Fruit fly (Drosophila melanogaster) whole organism, pupa: ENCODE results near the gene CG31915.

Source experiments
- CG10348 ChIP-seq: fragments of 200-800 bp; sonication (Bioruptor generic); IDR thresholded peaks from 2 replicates; pipeline ENCODE4 v1.3.6; 2022; ENCODE audit warnings: missing biosample characterization, missing genetic modification characterization
- CG12605 ChIP-seq: fragments of 200-800 bp; sonication (Bioruptor generic); IDR thresholded peaks from 2 replicates; pipeline ENCODE4 v1.3.6; 2022; ENCODE audit warnings: missing biosample characterization, missing genetic modification characterization
- CG13204 ChIP-seq: fragments of 200-800 bp; sonication (Bioruptor generic); optimal IDR thresholded peaks from 2 replicates; lab custom pipeline; 2018; ENCODE audit warnings: missing biosample characterization, mild to moderate bottlenecking, missing genetic modification characterization, moderate library complexity
- CG14655 ChIP-seq: fragments of 200-800 bp; sonication (Bioruptor generic); optimal IDR thresholded peaks from 3 replicates; lab custom pipeline; 2017; ENCODE audit warnings: mild to moderate bottlenecking, missing biosample characterization, missing genetic modification reagents, missing genetic modification characterization
- CG15710 ChIP-seq: fragments of 200-800 bp; sonication (Bioruptor generic); optimal IDR thresholded peaks from 2 replicates; lab custom pipeline; 2018; ENCODE audit warnings: missing biosample characterization, mild to moderate bottlenecking, missing genetic modification characterization, moderate library complexity
- CG17806 ChIP-seq: fragments of 200-800 bp; sonication (Bioruptor generic); optimal IDR thresholded peaks from 2 replicates; lab custom pipeline; 2018; ENCODE audit warnings: missing biosample characterization, mild to moderate bottlenecking, missing genetic modification characterization, moderate library complexity
- CG32121 ChIP-seq: fragments of 200-800 bp; sonication (Bioruptor generic); IDR thresholded peaks from 2 replicates; pipeline ENCODE4 v1.3.6; 2022; ENCODE audit warnings: missing biosample characterization, missing genetic modification characterization
- CG34367 ChIP-seq: fragments of 200-800 bp; sonication (Bioruptor generic); optimal IDR thresholded peaks from 2 replicates; lab custom pipeline; 2018; ENCODE audit warnings: missing biosample characterization, mild to moderate bottlenecking, missing genetic modification characterization
- CG4496 ChIP-seq: fragments of 200-800 bp; sonication (Bioruptor generic); IDR thresholded peaks from 3 replicates; pipeline ENCODE4 v1.3.6; 2022; ENCODE audit warnings: missing biosample characterization, missing genetic modification characterization
- CG8159 ChIP-seq: fragments of 200-800 bp; sonication (Bioruptor generic); optimal IDR thresholded peaks from 3 replicates; lab custom pipeline; 2018; ENCODE audit warnings: missing biosample characterization, mild to moderate bottlenecking, missing genetic modification characterization, moderate library complexity
- CG8301 ChIP-seq: fragments of 200-800 bp; sonication (Bioruptor generic); optimal IDR thresholded peaks from 2 replicates; lab custom pipeline; 2018; ENCODE audit warnings: missing biosample characterization, mild to moderate bottlenecking, missing genetic modification characterization
- CG9948 ChIP-seq: fragments of 200-800 bp; sonication (Bioruptor generic); optimal IDR thresholded peaks from 2 replicates; lab custom pipeline; 2018; ENCODE audit warnings: missing biosample characterization, mild to moderate bottlenecking, missing genetic modification characterization, moderate library complexity
- D1 ChIP-seq: fragments of 200-800 bp; sonication (Bioruptor generic); optimal IDR thresholded peaks from 2 replicates; lab custom pipeline; 2018; ENCODE audit warnings: missing biosample characterization, mild to moderate bottlenecking, missing genetic modification characterization, moderate library complexity
- EcR ChIP-seq: fragments of 200-800 bp; sonication (Bioruptor generic); optimal IDR thresholded peaks from 3 replicates; lab custom pipeline; 2019; ENCODE audit warnings: missing biosample characterization, missing genetic modification characterization, mild to moderate bottlenecking, moderate library complexity, missing genetic modification reagents
- Ets98B ChIP-seq: fragments of 200-800 bp; sonication (Bioruptor generic); IDR thresholded peaks from 2 replicates; pipeline ENCODE4 v1.3.6; 2022; ENCODE audit warnings: missing biosample characterization, missing genetic modification characterization
- Pif1A ChIP-seq: fragments of 200-800 bp; sonication (Bioruptor generic); optimal IDR thresholded peaks from 3 replicates; lab custom pipeline; 2016; ENCODE audit warnings: missing biosample characterization, missing genetic modification characterization
- Pif1B ChIP-seq: fragments of 200-800 bp; sonication (Bioruptor generic); optimal IDR thresholded peaks from 3 replicates; lab custom pipeline; 2016; ENCODE audit warnings: missing biosample characterization, missing genetic modification characterization
- Snoo ChIP-seq: fragments of 200-800 bp; sonication (Bioruptor generic); optimal IDR thresholded peaks from 3 replicates; lab custom pipeline; 2017; ENCODE audit warnings: missing biosample characterization, mild to moderate bottlenecking, missing genetic modification characterization, inconsistent platforms
- fd96Ca ChIP-seq: fragments of 200-800 bp; sonication (Bioruptor generic); IDR thresholded peaks from 3 replicates; pipeline ENCODE4 v1.3.6; 2022; ENCODE audit warnings: missing biosample characterization, missing genetic modification characterization
- gl ChIP-seq: fragments of 200-800 bp; sonication (Bioruptor generic); optimal IDR thresholded peaks from 2 replicates; lab custom pipeline; 2018; ENCODE audit warnings: missing biosample characterization, mild to moderate bottlenecking, missing genetic modification characterization
- rn ChIP-seq: fragments of 200-800 bp; sonication (Bioruptor generic); IDR thresholded peaks from 2 replicates; pipeline ENCODE4 v1.3.6; 2022; ENCODE audit warnings: missing biosample characterization, missing genetic modification characterization

CG31915 gene

DNA sequence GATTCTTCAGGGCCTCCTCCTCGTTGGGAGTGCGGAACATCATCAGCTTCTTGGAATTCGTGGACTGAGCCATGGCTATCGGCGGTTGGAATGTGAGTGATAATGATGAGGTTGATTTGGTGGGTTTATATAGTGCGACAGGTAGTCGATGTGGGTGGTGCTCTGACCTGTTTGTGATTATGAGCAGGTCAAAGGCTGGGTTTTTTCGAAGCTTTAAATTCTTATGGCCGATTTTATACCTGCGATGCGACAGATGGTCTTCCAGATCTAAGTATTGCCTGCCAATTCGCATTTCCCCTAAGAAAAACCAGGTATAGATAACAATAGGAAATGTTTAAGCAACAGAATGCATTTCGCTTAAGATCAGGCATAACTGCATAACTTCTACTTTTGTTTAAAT is 22.8 kb downstream of the CG31915 start, which contains the start of gene CG14014:
CG14014 (minus strand) TSS at position 101 of the 400 bp plus-strand sequence.
- TF ChIP-seq CG32121 (GFP tag; lab: Robert Waterston, UW) (no peak), CG13204 (GFP tag; lab: Kevin White, UChicago) (no peak), Snoo (tag; lab: Kevin White, UChicago) (no peak), CG10348 (GFP tag; lab: Robert Waterston, UW) (no peak), Ets98B (GFP tag; lab: Robert Waterston, UW) (no peak), CG17806 (no peak), CG8159 (tag; lab: Kevin White, UChicago) (no peak), CG9948 (tag; lab: Kevin White, UChicago) (no peak), Pif1B (GFP tag; lab: Kevin White, UChicago) (no peak), CG4496 (GFP tag; lab: Robert Waterston, UW) (no peak), rn (GFP tag; lab: Robert Waterston, UW) (no peak), CG34367 (no peak), D1 (tag; lab: Kevin White, UChicago) (no peak), fd96Ca (GFP tag; lab: Robert Waterston, UW) (no peak), CG8301 (tag; lab: Kevin White, UChicago) (no peak), CG14655 (GFP tag; lab: Kevin White, UChicago) (no peak), CG12605 (GFP tag; lab: Robert Waterston, UW) (no peak)

DNA sequence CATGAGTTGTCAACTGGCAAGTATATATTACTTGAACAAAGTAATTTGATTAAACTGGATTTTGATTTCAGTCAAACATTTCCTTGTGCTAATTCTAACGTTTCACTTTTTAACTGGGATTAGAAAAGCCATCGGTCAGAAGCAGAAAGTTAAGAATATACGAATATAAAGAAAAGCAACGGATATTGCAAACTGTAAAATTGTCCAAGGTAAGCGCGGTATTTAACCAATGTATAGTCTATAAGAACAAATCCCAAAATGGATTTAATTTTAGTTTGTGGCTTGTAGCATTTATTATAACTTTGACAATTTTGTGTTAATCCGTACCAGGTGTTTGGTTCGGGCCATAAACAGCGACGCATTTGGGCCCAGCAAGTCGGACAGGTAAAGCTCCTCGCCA is 23.6 kb downstream of the CG31915 start, which contains the start of gene CG18269:
CG18269 (plus strand) TSS at position 301 of the 400 bp plus-strand sequence.
- no peak for TF ChIP-seq D1 (tag; lab: Kevin White, UChicago)
- no peak for TF ChIP-seq fd96Ca (GFP tag; lab: Robert Waterston, UW)
- TF ChIP-seq CG4496 (GFP tag; lab: Robert Waterston, UW): no peak
- TF ChIP-seq CG13204 (GFP tag; lab: Kevin White, UChicago): no peak
- no peak for TF ChIP-seq CG10348 (GFP tag; lab: Robert Waterston, UW)
- TF ChIP-seq Pif1B (GFP tag; lab: Kevin White, UChicago): no peak
- TF ChIP-seq CG17806: no peak
- TF ChIP-seq CG34367: no peak
- no peak for TF ChIP-seq CG9948 (tag; lab: Kevin White, UChicago)
- no peak for TF ChIP-seq Snoo (tag; lab: Kevin White, UChicago)
- TF ChIP-seq CG8301 (tag; lab: Kevin White, UChicago): no peak
- TF ChIP-seq CG32121 (GFP tag; lab: Robert Waterston, UW): no peak
- no peak for TF ChIP-seq gl (tag; lab: Kevin White, UChicago)
- TF ChIP-seq Pif1A (GFP tag; lab: Kevin White, UChicago): no peak
- no peak for TF ChIP-seq Ets98B (GFP tag; lab: Robert Waterston, UW)
- TF ChIP-seq rn (GFP tag; lab: Robert Waterston, UW): no peak

DNA sequence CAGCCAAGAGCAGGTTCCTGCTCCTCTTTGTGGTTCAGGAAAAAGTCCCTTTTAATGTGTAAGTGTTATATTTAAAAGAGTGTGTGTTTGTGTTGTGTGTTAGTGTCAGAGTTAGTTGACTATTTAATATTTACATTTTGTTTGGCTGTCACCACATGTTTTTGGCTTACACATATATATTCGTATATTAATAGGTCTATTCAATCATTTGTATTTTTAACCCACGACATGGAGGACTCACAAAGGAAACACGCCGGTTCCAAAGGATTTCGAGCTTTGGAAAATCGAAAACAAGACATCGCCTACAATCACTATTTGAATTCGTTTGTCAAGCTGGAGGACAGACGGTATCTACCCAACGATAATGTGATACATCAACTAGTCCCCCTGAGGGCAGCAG is 25.8 kb downstream of the CG31915 start, which contains the start of the genes CG14013 and CG14017:
CG14013 (minus strand) TSS at position 101 of the 400 bp plus-strand sequence.
CG14017 (plus strand) TSS at position 148 of the 400 bp plus-strand sequence.
- no peak for TF ChIP-seq D1 (tag; lab: Kevin White, UChicago)
- no peak for TF ChIP-seq Ets98B (GFP tag; lab: Robert Waterston, UW)
- TF ChIP-seq EcR (GFP tag; lab: Kevin White, UChicago): no peak
- no peak for TF ChIP-seq CG15710
- no peak for TF ChIP-seq Pif1A (GFP tag; lab: Kevin White, UChicago)

DNA sequence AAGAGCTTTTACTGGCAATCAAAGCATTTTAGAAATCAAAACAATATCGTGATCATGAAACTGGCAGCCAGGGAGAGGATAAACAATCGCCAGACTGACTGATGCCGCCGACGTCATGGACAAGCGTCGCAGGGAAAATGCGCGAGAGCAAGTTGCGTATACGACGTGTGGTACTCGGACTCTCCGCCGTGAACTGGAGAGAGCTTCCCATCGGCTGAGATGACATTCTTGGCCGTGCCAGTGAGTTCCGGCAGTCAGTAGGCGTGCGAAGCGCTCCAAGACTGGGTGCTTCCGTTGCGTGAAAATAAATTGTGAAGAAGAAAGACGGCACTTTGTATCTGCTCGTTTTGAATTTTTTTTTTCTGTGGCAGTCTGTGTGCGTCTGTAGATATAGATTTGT is 26.9 kb downstream of the CG31915 start, which contains the start of gene GluRIIA:
GluRIIA (plus strand) TSS at position 255 of the 400 bp plus-strand sequence.
- TF ChIP-seq CG8159 (tag; lab: Kevin White, UChicago) (no peak), CG15710 (no peak), gl (tag; lab: Kevin White, UChicago) (no peak), CG9948 (tag; lab: Kevin White, UChicago) (no peak), CG10348 (GFP tag; lab: Robert Waterston, UW) (no peak), D1 (tag; lab: Kevin White, UChicago) (no peak), rn (GFP tag; lab: Robert Waterston, UW) (no peak), Ets98B (GFP tag; lab: Robert Waterston, UW) (no peak), Pif1B (GFP tag; lab: Kevin White, UChicago) (no peak), EcR (GFP tag; lab: Kevin White, UChicago) (no peak), CG34367 (no peak), CG17806 (no peak), CG32121 (GFP tag; lab: Robert Waterston, UW) (no peak), fd96Ca (GFP tag; lab: Robert Waterston, UW) (no peak), CG8301 (tag; lab: Kevin White, UChicago) (no peak), Snoo (tag; lab: Kevin White, UChicago) (no peak), Pif1A (GFP tag; lab: Kevin White, UChicago) (no peak), CG13204 (GFP tag; lab: Kevin White, UChicago) (no peak)

DNA sequence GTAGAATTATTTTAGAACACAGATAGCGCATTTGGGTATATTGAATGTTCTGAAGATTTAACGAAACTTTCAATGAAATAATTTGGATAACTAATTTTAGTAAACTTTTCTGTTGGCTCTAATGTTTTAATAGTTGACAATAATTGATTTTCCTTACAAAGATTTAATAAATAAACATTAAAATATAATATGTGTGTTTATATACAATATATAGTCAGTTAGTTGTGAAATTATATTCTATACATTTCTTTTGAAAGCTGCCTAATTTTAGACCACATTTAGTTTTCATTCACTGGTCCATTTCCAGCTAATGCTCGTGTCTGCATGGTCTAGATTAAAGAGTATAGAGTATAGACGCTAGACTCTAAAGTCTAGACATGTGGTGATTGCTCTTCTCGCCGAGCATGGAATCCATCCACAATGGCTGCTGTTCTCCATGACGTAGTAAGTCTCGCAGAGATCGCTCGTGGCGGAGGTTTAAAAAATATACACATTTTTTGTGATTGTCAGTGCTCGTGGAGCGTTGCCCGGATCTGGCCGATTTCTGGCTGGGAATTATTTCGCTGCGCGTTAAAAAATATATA is 31.0 kb downstream of the CG31915 start, which contains the start of gene GluRIIB:
GluRIIB (plus strand) TSS at position 534 of the 584 bp plus-strand sequence.
- peak; percentile 20 for TF ChIP-seq CG14655 (GFP tag; lab: Kevin White, UChicago)
- TF ChIP-seq CG15710: no peak

DNA sequence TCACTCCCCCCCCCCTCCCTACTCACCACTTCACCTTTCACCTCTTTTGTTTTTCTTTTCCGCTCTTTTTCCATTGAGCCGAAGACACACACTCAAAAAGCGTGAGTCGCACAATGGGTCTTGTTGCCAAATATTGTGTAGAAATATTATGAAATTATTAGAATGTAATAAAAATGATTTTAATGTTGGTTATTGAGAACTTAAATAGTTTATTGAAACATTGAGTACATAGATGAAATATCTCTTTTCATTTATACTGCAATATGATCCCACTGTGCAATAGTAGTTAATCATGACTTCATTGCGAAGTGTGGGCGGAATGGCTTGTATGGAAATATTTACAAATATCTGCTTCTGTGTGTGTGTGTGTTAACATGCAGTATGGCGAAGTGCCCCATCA is 39.2 kb downstream of the CG31915 start:
- TF ChIP-seq Snoo (tag; lab: Kevin White, UChicago) (no peak), CG4496 (GFP tag; lab: Robert Waterston, UW) (peak; percentile 89), CG13204 (GFP tag; lab: Kevin White, UChicago) (no peak), fd96Ca (GFP tag; lab: Robert Waterston, UW) (peak; percentile 44; the same call in 1 of the 3 replicates), Pif1B (GFP tag; lab: Kevin White, UChicago) (peak; percentile 0), CG9948 (tag; lab: Kevin White, UChicago) (peak; percentile 57), CG8301 (tag; lab: Kevin White, UChicago) (peak; percentile 63), CG32121 (GFP tag; lab: Robert Waterston, UW) (peak; percentile 72; the same call in 1 of the 2 replicates), D1 (tag; lab: Kevin White, UChicago) (no peak), CG8159 (tag; lab: Kevin White, UChicago) (peak; percentile 71), CG10348 (GFP tag; lab: Robert Waterston, UW) (no peak), Ets98B (GFP tag; lab: Robert Waterston, UW) (peak; percentile 84), Pif1A (GFP tag; lab: Kevin White, UChicago) (peak; percentile 20), rn (GFP tag; lab: Robert Waterston, UW) (peak; percentile 40; the same call in 1 of the 2 replicates), CG15710 (peak; percentile 64), EcR (GFP tag; lab: Kevin White, UChicago) (no peak), CG14655 (GFP tag; lab: Kevin White, UChicago) (peak; percentile 63), CG12605 (GFP tag; lab: Robert Waterston, UW) (peak; percentile 81), CG17806 (peak; percentile 60), gl (tag; lab: Kevin White, UChicago) (no peak), CG34367 (peak; percentile 30)
